Worm (Caenorhabditis elegans): ENCODE measurements around the gene lbp-1.

lbp-1 gene

DNA sequence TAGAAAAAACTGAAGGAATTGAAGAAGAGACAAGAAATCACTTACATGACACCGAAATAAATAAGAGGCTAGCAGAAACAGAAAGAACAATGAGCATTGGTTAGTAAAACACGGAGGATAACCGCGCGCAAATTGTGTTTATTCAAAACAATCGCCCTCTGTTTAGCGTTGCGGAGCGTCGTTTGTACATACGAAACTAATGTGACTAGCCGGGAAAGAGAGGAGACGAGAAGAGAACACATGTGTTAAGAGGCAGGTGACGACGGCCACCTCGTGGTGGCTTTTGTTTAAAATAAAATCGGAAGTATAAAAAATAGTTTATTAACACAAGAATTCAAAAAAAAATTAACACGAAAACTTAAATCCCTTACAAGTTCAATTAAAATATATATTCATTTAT is 13.1 kb upstream of the lbp-1 start, which contains the start of gene F40F4.7 (continued):
- TF ChIP-seq nhr-42 (GFP tag; IDR thresholded peaks at IDR 0.05) (no peak), cey-2 (tag; optimal IDR thresholded peaks at IDR 0.05; ENCODE audit: borderline replicate concordance, insufficient read depth) (no peak), egl-27 (tag; optimal IDR thresholded peaks at IDR 0.05) (no peak), daf-12 (tag; optimal IDR thresholded peaks at IDR 0.05) (no peak), lin-13 (GFP tag; optimal IDR thresholded peaks at IDR 0.05) (peak; percentile 37), hlh-11 (tag; optimal IDR thresholded peaks at IDR 0.05) (peak; percentile 90)

- TF ChIP-seq set-16 (GFP tag; IDR thresholded peaks at IDR 0.05), result peak; percentile 65
- 0 out of 2 replicates have a peak, but pooled peaks have one; percentile 60 for TF ChIP-seq D1046.2 (GFP tag; IDR thresholded peaks at IDR 0.05)
- TF ChIP-seq unc-62 (GFP tag; optimal IDR thresholded peaks at IDR 0.05 in 1 of 2), result peak in 1 of 2 experiments; percentile 33
- no peak for TF ChIP-seq unc-62 (tag; optimal IDR thresholded peaks at IDR 0.05)
- TF ChIP-seq ces-1 (GFP tag; optimal IDR thresholded peaks at IDR 0.05), result no peak
Measured at ce11 chrX:3247768-3248167, 11.2 kb upstream of the lbp-1 start.

- TF ChIP-seq dmd-8 (GFP tag; IDR thresholded peaks at IDR 0.05), result no peak
- TF ChIP-seq aha-1 (tag), result peak; percentile 34
- no peak for TF ChIP-seq F49E8.2 (tag; optimal IDR thresholded peaks at IDR 0.05; ENCODE audit: borderline replicate concordance)
- no peak for TF ChIP-seq zag-1 (tag; optimal IDR thresholded peaks at IDR 0.05)
- no peak for TF ChIP-seq egl-27 (tag; optimal IDR thresholded peaks at IDR 0.05)
- no peak for TF ChIP-seq zfp-3 (GFP tag; conservative IDR thresholded peaks at IDR 0.05)
- no peak for TF ChIP-seq nhr-237 (tag; optimal IDR thresholded peaks at IDR 0.05)
- peak in 1 of 2 experiments; percentile 3 for TF ChIP-seq unc-62 (GFP tag; optimal IDR thresholded peaks at IDR 0.05 in 1 of 2)
- TF ChIP-seq unc-62 (tag; optimal IDR thresholded peaks at IDR 0.05), result no peak
- TF ChIP-seq nhr-10 (tag; optimal IDR thresholded peaks at IDR 0.05), result no peak
- TF ChIP-seq skn-1 (tag; optimal IDR thresholded peaks at IDR 0.05), result no peak
- no peak for TF ChIP-seq nhr-25 (tag; optimal IDR thresholded peaks at IDR 0.05; ENCODE audit: borderline replicate concordance, insufficient read depth)
- no peak for TF ChIP-seq ces-1 (GFP tag; optimal IDR thresholded peaks at IDR 0.05)
- no peak for TF ChIP-seq R02D3.7 (tag; optimal IDR thresholded peaks at IDR 0.05)
- no peak for TF ChIP-seq egl-43 (GFP tag; IDR thresholded peaks at IDR 0.05)
- no peak for TF ChIP-seq nhr-6 (tag; optimal IDR thresholded peaks at IDR 0.05)
- TF ChIP-seq nhr-28 (tag; optimal IDR thresholded peaks at IDR 0.05), result peak; percentile 40
- TF ChIP-seq saeg-2 (GFP tag; IDR thresholded peaks at IDR 0.05), result no peak
- no peak for TF ChIP-seq zip-11 (GFP tag; IDR thresholded peaks at IDR 0.05)
- no peak for TF ChIP-seq F37D6.2 (tag; optimal IDR thresholded peaks at IDR 0.05)
Measured at ce11 chrX:3250481-3251091, 8.4 kb upstream of the lbp-1 start, which contains the start of gene pqn-37. Gene pqn-37 (minus strand): TSS chrX:3250531.

- TF ChIP-seq mdl-1 (tag; optimal IDR thresholded peaks at IDR 0.05) (no peak), fkh-10 (GFP tag; optimal IDR thresholded peaks at IDR 0.05) (no peak), lsy-2 (tag; optimal IDR thresholded peaks at IDR 0.05) (no peak), daf-19 (GFP tag; conservative IDR thresholded peaks at IDR 0.05) (no peak), T20F7.1 (GFP tag; optimal IDR thresholded peaks at IDR 0.05) (no peak), Y105C5A.15 (GFP tag; IDR thresholded peaks at IDR 0.05) (no peak), unc-130 (GFP tag; optimal IDR thresholded peaks at IDR 0.05) (no peak), nhr-111 (GFP tag; optimal IDR thresholded peaks at IDR 0.05) (no peak), ceh-44 (GFP tag; IDR thresholded peaks at IDR 0.05) (no peak), mes-2 (tag; optimal IDR thresholded peaks at IDR 0.05; ENCODE audit: poor library complexity, severe bottlenecking) (no peak), dpl-1 (GFP tag; optimal IDR thresholded peaks at IDR 0.05) (no peak)
Measured at ce11 chrX:3252500-3252899, 6.4 kb upstream of the lbp-1 start, which contains the start of gene tba-9. Gene tba-9 (plus strand): TSS chrX:3252800.
